Worm (Caenorhabditis elegans) whole organism, L3 larva: ENCODE measurements around the gene C07A9.5.

ENCODE experiments used
- R02D3.7 ChIP-seq: fragments of 150-350 bp; optimal IDR thresholded peaks from 2 replicates; lab custom pipeline; 2014; ENCODE audit warnings: missing biosample characterization, missing genetic modification characterization
- ama-1 ChIP-seq: fragments of 150-350 bp; optimal IDR thresholded peaks from 2 replicates; lab custom pipeline; 2018
- ceh-9 ChIP-seq: sonication (generic microtip); optimal IDR thresholded peaks from 2 replicates; lab custom pipeline; 2018; ENCODE audit warnings: missing biosample characterization, missing genetic modification characterization
- egl-27 ChIP-seq: sonication (generic microtip); optimal IDR thresholded peaks from 4 replicates; lab custom pipeline; 2017; ENCODE audit warnings: missing biosample characterization, missing genetic modification reagents, missing genetic modification characterization
- elt-1 ChIP-seq: fragments of 150-350 bp; optimal IDR thresholded peaks from 2 replicates; lab custom pipeline; 2014; ENCODE audit warnings: missing biosample characterization, missing genetic modification characterization
- jun-1 ChIP-seq: fragments of 150-350 bp; optimal IDR thresholded peaks from 2 replicates; lab custom pipeline; 2014; ENCODE audit warnings: missing biosample characterization, missing genetic modification reagents, missing genetic modification characterization
- lin-39 ChIP-seq: fragments of 150-350 bp; optimal IDR thresholded peaks from 2 replicates; lab custom pipeline; 2018; ENCODE audit warnings: missing biosample characterization, missing genetic modification reagents, missing genetic modification characterization
- nhr-11 ChIP-seq: fragments of 150-350 bp; optimal IDR thresholded peaks from 2 replicates; lab custom pipeline; 2014; ENCODE audit warnings: missing biosample characterization, missing genetic modification characterization
- nhr-12 ChIP-seq: fragments of 150-350 bp; optimal IDR thresholded peaks from 2 replicates; lab custom pipeline; 2014; ENCODE audit warnings: missing biosample characterization, missing genetic modification characterization
- nhr-28 ChIP-seq: fragments of 150-350 bp; optimal IDR thresholded peaks from 2 replicates; lab custom pipeline; 2014; ENCODE audit warnings: missing biosample characterization, missing genetic modification characterization
- snpc-4 ChIP-seq: fragments of 150-350 bp; optimal IDR thresholded peaks from 2 replicates; lab custom pipeline; 2014; ENCODE audit warnings: missing biosample characterization, missing genetic modification characterization
- unc-39 ChIP-seq: sonication (generic microtip); optimal IDR thresholded peaks from 4 replicates; lab custom pipeline; 2017; ENCODE audit warnings: missing biosample characterization, missing genetic modification characterization
- zag-1 ChIP-seq: fragments of 150-350 bp; optimal IDR thresholded peaks from 2 replicates; lab custom pipeline; 2014; ENCODE audit warnings: missing biosample characterization, missing genetic modification characterization
- ztf-11 ChIP-seq: fragments of 150-350 bp; optimal IDR thresholded peaks from 2 replicates; lab custom pipeline; 2014; ENCODE audit warnings: missing biosample characterization, missing genetic modification characterization

- TF ChIP-seq elt-1 (tag; lab: Kevin White, UChicago) (no peak), ama-1 (no peak), egl-27 (tag; lab: Kevin White, UChicago) (no peak), ceh-9 (tag; lab: Kevin White, UChicago) (no peak), ztf-11 (no peak), snpc-4 (no peak), R02D3.7 (tag; lab: Kevin White, UChicago) (no peak), lin-39 (tag; lab: Kevin White, UChicago) (no peak), nhr-12 (no peak), nhr-28 (tag; lab: Kevin White, UChicago) (no peak), unc-39 (tag; lab: Kevin White, UChicago) (no peak), nhr-11 (tag; lab: Kevin White, UChicago) (no peak), zag-1 (no peak), jun-1 (tag; lab: Kevin White, UChicago) (no peak)
Measured at ce11 chrIII:9666239-9666638, 16.4 kb downstream of the C07A9.5 start.
